Worm (Caenorhabditis elegans) whole organism, late embryonic: ENCODE measurements around the gene rcq-5.

Experiments used
- ama-1 ChIP-seq: fragments of 150-350 bp; optimal IDR thresholded peaks from 2 replicates; lab custom pipeline; 2014
- ceh-34 ChIP-seq: sonication (generic microtip); optimal IDR thresholded peaks from 2 replicates; lab custom pipeline; 2016; ENCODE audit warnings: mild to moderate bottlenecking, missing genetic modification characterization, missing compliant biosample characterization
- gmeb-2 ChIP-seq: sonication (generic microtip); optimal IDR thresholded peaks from 2 replicates; lab custom pipeline; 2016; ENCODE audit warnings: missing genetic modification characterization, inconsistent platforms, missing compliant biosample characterization

ce11 chrIII:4083429-4083828 lies 25.7 kb upstream of the rcq-5 start:
- no peak for TF ChIP-seq ceh-34 (tag; lab: Kevin White, UChicago)
- TF ChIP-seq gmeb-2 = no peak
- no peak for TF ChIP-seq ama-1 (lab: Kevin White, UChicago)
